Fruit fly (Drosophila melanogaster) whole organism: ENCODE data around the gene Kua.

Source experiments
- CG8478 ChIP-seq: fragments of >200 bp; optimal IDR thresholded peaks from 2 replicates; lab custom pipeline; 2018; ENCODE audit warnings: inconsistent platforms
- Dll ChIP-seq: fragments of >200 bp; optimal IDR thresholded peaks from 2 replicates; lab custom pipeline; 2017
- EcR ChIP-seq, 2 experiments: fragments of >200 bp; optimal IDR thresholded peaks; 2 replicates each; lab custom pipeline; 2017; ENCODE audit warnings: missing biosample characterization in 2 of 2, missing genetic modification characterization in 2 of 2, missing genetic modification reagents in 2 of 2
- pan ChIP-seq: fragments of >200 bp; optimal IDR thresholded peaks from 2 replicates; lab custom pipeline; 2017
- psq ChIP-seq: fragments of >200 bp; optimal IDR thresholded peaks from 2 replicates; lab custom pipeline; 2017
- usp ChIP-seq: fragments of >200 bp; optimal IDR thresholded peaks from 2 replicates; lab custom pipeline; 2017; ENCODE audit warnings: missing biosample characterization, missing genetic modification characterization, mixed read lengths

Kua gene

DNA sequence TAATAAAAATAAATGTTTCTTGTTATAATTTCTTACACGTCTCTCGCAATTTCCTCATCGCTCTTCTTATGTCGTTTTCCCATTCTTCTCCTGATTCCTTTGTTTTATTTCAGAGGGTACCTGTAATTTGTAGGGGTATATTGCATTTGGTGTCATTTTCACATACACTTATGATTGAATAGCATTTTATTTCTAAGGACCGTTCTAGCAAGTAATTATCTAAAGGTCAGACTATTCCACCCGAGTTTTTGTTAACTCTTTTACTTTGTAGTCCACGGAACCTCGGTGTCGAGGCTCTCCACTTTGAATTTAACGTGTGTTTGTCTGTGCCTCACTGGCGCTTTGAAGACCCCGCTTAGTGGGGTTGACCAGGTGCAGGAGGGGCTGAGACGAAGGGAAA lies 48.8 kb downstream of the Kua start:
- TF ChIP-seq usp (GFP tag; lab: Kevin White, UChicago) = no peak
- TF ChIP-seq pan = no peak
- TF ChIP-seq EcR (GFP tag; optimal IDR thresholded peaks at IDR 0.05; lab: Kevin White, UChicago) = no peak
- TF ChIP-seq psq = no peak
- TF ChIP-seq CG8478 (lab: Kevin White, UChicago) = no peak
- no peak for TF ChIP-seq Dll (lab: Kevin White, UChicago)

DNA sequence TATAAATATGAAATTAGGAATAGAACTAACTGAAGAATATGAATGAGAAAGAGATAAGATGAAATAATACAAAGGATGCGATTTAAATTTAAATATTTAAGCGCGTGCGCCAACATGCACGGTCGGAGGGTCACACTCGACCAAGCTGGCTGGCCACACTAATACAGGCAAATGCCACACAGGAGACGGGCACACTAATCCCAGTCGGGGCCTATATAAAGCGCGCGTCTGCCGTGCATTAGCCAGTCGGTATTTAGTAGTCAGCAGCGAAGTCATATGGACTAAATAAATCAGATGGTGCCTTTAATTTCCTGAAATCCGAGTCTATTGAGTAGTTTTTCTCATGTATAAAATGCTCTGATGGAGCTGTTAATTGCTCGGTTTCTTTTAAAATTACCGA lies 51.0 kb downstream of the Kua start:
- TF ChIP-seq EcR (GFP tag; optimal IDR thresholded peaks at IDR 0.05; lab: Kevin White, UChicago) (no peak), Dll (lab: Kevin White, UChicago) (no peak), psq (no peak), usp (GFP tag; lab: Kevin White, UChicago) (no peak), pan (no peak), CG8478 (lab: Kevin White, UChicago) (no peak)
